Worm (Caenorhabditis elegans) whole organism, late embryonic: ENCODE data around the gene sra-11.

Source experiments
- C08G9.2 ChIP-seq: sonication (generic microtip); optimal IDR thresholded peaks from 2 replicates; lab custom pipeline; 2016; ENCODE audit warnings: mild to moderate bottlenecking, missing genetic modification characterization, moderate library complexity, missing compliant biosample characterization
- F13H6.1 ChIP-seq: sonication (generic microtip); optimal IDR thresholded peaks from 2 replicates; lab custom pipeline; 2016; ENCODE audit warnings: missing genetic modification characterization, missing compliant biosample characterization
- K02D7.2 ChIP-seq: sonication (generic microtip); optimal IDR thresholded peaks from 2 replicates; lab custom pipeline; 2017; ENCODE audit warnings: mild to moderate bottlenecking, missing genetic modification characterization, missing compliant biosample characterization
- K09A11.1 ChIP-seq: sonication (generic microtip); optimal IDR thresholded peaks from 2 replicates; lab custom pipeline; 2017; ENCODE audit warnings: antibody characterized with exemption, mild to moderate bottlenecking, missing genetic modification characterization, missing compliant biosample characterization; ENCODE audit not compliant: insufficient read depth
- Y22D7AL.16 ChIP-seq: sonication (generic microtip); optimal IDR thresholded peaks from 2 replicates; lab custom pipeline; 2016; ENCODE audit warnings: missing genetic modification characterization, missing compliant biosample characterization
- ama-1 ChIP-seq: fragments of 150-350 bp; optimal IDR thresholded peaks from 2 replicates; lab custom pipeline; 2014
- ceh-14 ChIP-seq: sonication (generic microtip); optimal IDR thresholded peaks from 2 replicates; lab custom pipeline; 2016; ENCODE audit warnings: missing genotype, missing genetic modification characterization, missing compliant biosample characterization
- ceh-18 ChIP-seq: sonication (generic microtip); optimal IDR thresholded peaks from 2 replicates; lab custom pipeline; 2016; ENCODE audit warnings: missing genetic modification characterization, missing compliant biosample characterization
- ceh-19 ChIP-seq: fragments of 200-800 bp; sonication (Bioruptor generic); optimal IDR thresholded peaks from 2 replicates; lab custom pipeline; 2018; ENCODE audit warnings: mild to moderate bottlenecking, missing genetic modification characterization, missing compliant biosample characterization
- ceh-22 ChIP-seq: sonication (generic microtip); optimal IDR thresholded peaks from 2 replicates; lab custom pipeline; 2017; ENCODE audit warnings: missing biosample characterization, missing genetic modification characterization
- ceh-30 ChIP-seq: fragments of 150-350 bp; optimal IDR thresholded peaks from 2 replicates; lab custom pipeline; 2014; ENCODE audit warnings: missing biosample characterization, missing genetic modification characterization
- ceh-34 ChIP-seq: sonication (generic microtip); optimal IDR thresholded peaks from 2 replicates; lab custom pipeline; 2016; ENCODE audit warnings: mild to moderate bottlenecking, missing genetic modification characterization, missing compliant biosample characterization
- ceh-45 ChIP-seq: fragments of 200-800 bp; sonication (Bioruptor generic); IDR thresholded peaks from 2 replicates; pipeline ENCODE4 v1.3.6; 2022; ENCODE audit warnings: missing genetic modification reagents, missing genetic modification characterization, missing compliant biosample characterization
- ceh-9 ChIP-seq: sonication (generic microtip); optimal IDR thresholded peaks from 2 replicates; lab custom pipeline; 2016; ENCODE audit warnings: mild to moderate bottlenecking, missing genetic modification characterization, inconsistent platforms, missing compliant biosample characterization
- che-1 ChIP-seq: sonication (generic microtip); optimal IDR thresholded peaks from 2 replicates; lab custom pipeline; 2016; ENCODE audit warnings: mild to moderate bottlenecking, missing genetic modification characterization, missing compliant biosample characterization
- dmd-4 ChIP-seq: sonication (generic microtip); optimal IDR thresholded peaks from 2 replicates; lab custom pipeline; 2016; ENCODE audit warnings: borderline replicate concordance, missing genetic modification characterization, missing compliant biosample characterization
- dve-1 ChIP-seq: sonication (generic microtip); optimal IDR thresholded peaks from 2 replicates; lab custom pipeline; 2017; ENCODE audit warnings: antibody characterized with exemption, mild to moderate bottlenecking, missing genetic modification characterization, missing compliant biosample characterization
- elt-2 ChIP-seq: sonication (generic microtip); optimal IDR thresholded peaks from 2 replicates; lab custom pipeline; 2016; ENCODE audit warnings: missing genetic modification reagents, missing genetic modification characterization, missing compliant biosample characterization
- elt-4 ChIP-seq: sonication (generic microtip); optimal IDR thresholded peaks from 2 replicates; lab custom pipeline; 2016; ENCODE audit warnings: missing genetic modification characterization, missing compliant biosample characterization
- ets-4 ChIP-seq: sonication (generic microtip); optimal IDR thresholded peaks from 2 replicates; lab custom pipeline; 2016; ENCODE audit warnings: missing genetic modification characterization, missing compliant biosample characterization
- eyg-1 ChIP-seq: sonication (generic microtip); optimal IDR thresholded peaks from 2 replicates; lab custom pipeline; 2016; ENCODE audit warnings: missing genotype, missing genetic modification characterization, missing compliant biosample characterization
- fax-1 ChIP-seq: sonication (generic microtip); optimal IDR thresholded peaks from 2 replicates; lab custom pipeline; 2016; ENCODE audit warnings: missing genotype, missing genetic modification characterization, missing compliant biosample characterization
- gmeb-2 ChIP-seq: sonication (generic microtip); optimal IDR thresholded peaks from 2 replicates; lab custom pipeline; 2016; ENCODE audit warnings: missing genetic modification characterization, inconsistent platforms, missing compliant biosample characterization
- hlh-13 ChIP-seq: fragments of 200-800 bp; sonication (Bioruptor generic); optimal IDR thresholded peaks from 2 replicates; lab custom pipeline; 2018; ENCODE audit warnings: mild to moderate bottlenecking, missing genetic modification characterization, missing compliant biosample characterization
- hlh-15 ChIP-seq: sonication (generic microtip); optimal IDR thresholded peaks from 2 replicates; lab custom pipeline; 2016; ENCODE audit warnings: missing genetic modification characterization, missing compliant biosample characterization
- hlh-6 ChIP-seq: sonication (generic microtip); optimal IDR thresholded peaks from 2 replicates; lab custom pipeline; 2016; ENCODE audit warnings: missing genotype, missing genetic modification characterization, missing compliant biosample characterization
- lim-6 ChIP-seq: sonication (generic microtip); optimal IDR thresholded peaks from 2 replicates; lab custom pipeline; 2016; ENCODE audit warnings: missing genetic modification characterization, missing compliant biosample characterization
- lin-11 ChIP-seq: fragments of 200-800 bp; sonication (Bioruptor generic); optimal IDR thresholded peaks from 2 replicates; lab custom pipeline; 2018; ENCODE audit warnings: mild to moderate bottlenecking, missing genetic modification characterization, missing compliant biosample characterization
- madf-2 ChIP-seq: sonication (generic microtip); optimal IDR thresholded peaks from 2 replicates; lab custom pipeline; 2017; ENCODE audit warnings: missing genetic modification characterization, missing compliant biosample characterization
- nhr-232 ChIP-seq: sonication (generic microtip); optimal IDR thresholded peaks from 2 replicates; lab custom pipeline; 2016; ENCODE audit warnings: missing genetic modification characterization, missing compliant biosample characterization
- odd-2 ChIP-seq: sonication (generic microtip); optimal IDR thresholded peaks from 2 replicates; lab custom pipeline; 2017; ENCODE audit warnings: antibody characterized with exemption, mild to moderate bottlenecking, missing genetic modification characterization, missing compliant biosample characterization
- pax-1 ChIP-seq: fragments of 150-350 bp; optimal IDR thresholded peaks from 2 replicates; lab custom pipeline; 2014; ENCODE audit warnings: missing biosample characterization, missing genetic modification characterization
- pha-2 ChIP-seq: sonication (generic microtip); optimal IDR thresholded peaks from 2 replicates; lab custom pipeline; 2017; ENCODE audit warnings: mild to moderate bottlenecking, missing genetic modification characterization, missing compliant biosample characterization
- pha-4 ChIP-seq: fragments of 150-350 bp; optimal IDR thresholded peaks from 2 replicates; lab custom pipeline; 2018; ENCODE audit warnings: missing biosample characterization, missing genetic modification reagents, missing genetic modification characterization
- ref-2 ChIP-seq: sonication (generic microtip); optimal IDR thresholded peaks from 2 replicates; lab custom pipeline; 2016; ENCODE audit warnings: missing genetic modification characterization, missing compliant biosample characterization
- rnt-1 ChIP-seq: sonication (generic microtip); optimal IDR thresholded peaks from 2 replicates; lab custom pipeline; 2016; ENCODE audit warnings: missing genetic modification characterization, missing compliant biosample characterization
- sox-4 ChIP-seq: sonication (generic microtip); optimal IDR thresholded peaks from 2 replicates; lab custom pipeline; 2017; ENCODE audit warnings: mild to moderate bottlenecking, missing genetic modification characterization, inconsistent platforms, missing compliant biosample characterization
- syd-9 ChIP-seq: sonication (generic microtip); optimal IDR thresholded peaks from 2 replicates; lab custom pipeline; 2016; ENCODE audit warnings: mild to moderate bottlenecking, missing genetic modification characterization, moderate library complexity, missing compliant biosample characterization
- tbx-2 ChIP-seq: sonication (generic microtip); optimal IDR thresholded peaks from 2 replicates; lab custom pipeline; 2016; ENCODE audit warnings: missing genetic modification characterization, missing compliant biosample characterization
- ttx-3 ChIP-seq: sonication (generic microtip); optimal IDR thresholded peaks from 2 replicates; lab custom pipeline; 2016; ENCODE audit warnings: missing genetic modification reagents, missing genetic modification characterization, missing compliant biosample characterization
- zip-5 ChIP-seq: sonication (generic microtip); optimal IDR thresholded peaks from 2 replicates; lab custom pipeline; 2016; ENCODE audit warnings: missing genetic modification characterization, missing compliant biosample characterization

The sra-11 gene

ce11 chrII:10910219-10910618 lies at the start of gene sra-11:
Gene sra-11, minus strand, starts transcription at chrII:10910319.
- TF ChIP-seq che-1 (tag; lab: Kevin White, UChicago) (no peak), lim-6 (no peak), tbx-2 (tag; lab: Kevin White, UChicago) (no peak), odd-2 (tag; lab: Kevin White, UChicago) (no peak), elt-2 (tag; lab: Kevin White, UChicago) (no peak), ceh-45 (GFP tag; lab: Robert Waterston, UW) (no peak), fax-1 (tag; lab: Kevin White, UChicago) (no peak), zip-5 (tag; lab: Kevin White, UChicago) (no peak), rnt-1 (tag; lab: Kevin White, UChicago) (no peak), dmd-4 (tag; lab: Kevin White, UChicago) (no peak), ceh-14 (no peak), nhr-232 (tag; lab: Kevin White, UChicago) (no peak), ceh-19 (GFP tag; lab: Kevin White, UChicago) (no peak), dve-1 (tag; lab: Kevin White, UChicago) (no peak), ceh-22 (no peak), ets-4 (tag; lab: Kevin White, UChicago) (no peak), eyg-1 (tag; lab: Kevin White, UChicago) (no peak)

ce11 chrII:10959676-10960075 lies 49.6 kb upstream of the sra-11 start:
- no peak for TF ChIP-seq lim-6
- no peak for TF ChIP-seq K09A11.1
- no peak for TF ChIP-seq syd-9 (tag; lab: Kevin White, UChicago)
- no peak for TF ChIP-seq ceh-22
- TF ChIP-seq nhr-232 (tag; lab: Kevin White, UChicago) = no peak
- TF ChIP-seq ceh-9 = no peak
- no peak for TF ChIP-seq ref-2 (tag; lab: Kevin White, UChicago)
- TF ChIP-seq ceh-18 (tag; lab: Kevin White, UChicago) = no peak
- no peak for TF ChIP-seq K02D7.2 (tag; lab: Kevin White, UChicago)
- no peak for TF ChIP-seq hlh-15
- TF ChIP-seq pha-2 = no peak
- no peak for TF ChIP-seq madf-2 (tag; lab: Kevin White, UChicago)

- TF ChIP-seq syd-9 (tag; lab: Kevin White, UChicago) = no peak
- TF ChIP-seq gmeb-2 (tag; lab: Kevin White, UChicago) = no peak
- no peak for TF ChIP-seq ceh-30 (tag; lab: Kevin White, UChicago)
- TF ChIP-seq sox-4 (tag; lab: Kevin White, UChicago) = no peak
- TF ChIP-seq ceh-9 = no peak
- TF ChIP-seq ceh-34 (tag; lab: Kevin White, UChicago) = no peak
- no peak for TF ChIP-seq C08G9.2 (tag; lab: Kevin White, UChicago)
- no peak for TF ChIP-seq hlh-13 (GFP tag; lab: Kevin White, UChicago)
- TF ChIP-seq hlh-6 (tag; lab: Kevin White, UChicago) = no peak
- TF ChIP-seq K09A11.1 = no peak
- no peak for TF ChIP-seq pha-4
- TF ChIP-seq lin-11 (tag; lab: Kevin White, UChicago) = no peak
- no peak for TF ChIP-seq ama-1
- no peak for TF ChIP-seq nhr-232 (tag; lab: Kevin White, UChicago)
- no peak for TF ChIP-seq ttx-3 (tag; lab: Kevin White, UChicago)
- TF ChIP-seq F13H6.1 (tag; lab: Kevin White, UChicago) = no peak
- no peak for TF ChIP-seq pax-1 (tag; lab: Kevin White, UChicago)
Measured at ce11 chrII:10959138-10959537, 49.0 kb upstream of the sra-11 start.

ce11 chrII:10956793-10957192 lies 46.7 kb upstream of the sra-11 start, which contains the start of gene R03D7.8:
Gene R03D7.8, minus strand, starts transcription at chrII:10956893.
- no peak for TF ChIP-seq Y22D7AL.16 (tag; lab: Kevin White, UChicago)
- no peak for TF ChIP-seq pax-1 (tag; lab: Kevin White, UChicago)
- TF ChIP-seq elt-4 (tag; lab: Kevin White, UChicago) = no peak
- TF ChIP-seq, all 69 proteins: peak for 0
